Worm (Caenorhabditis elegans) whole organism, late embryonic: Measurements from ENCODE around the gene catp-6.

Experiments
- C08G9.2 ChIP-seq: sonication (generic microtip); optimal IDR thresholded peaks from 2 replicates; lab custom pipeline; 2016; ENCODE audit warnings: mild to moderate bottlenecking, missing genetic modification characterization, moderate library complexity, missing compliant biosample characterization
- C38D4.7 ChIP-seq: fragments of 200-800 bp; sonication (Bioruptor generic); optimal IDR thresholded peaks from 2 replicates; lab custom pipeline; 2018; ENCODE audit warnings: mild to moderate bottlenecking, missing genetic modification characterization, moderate library complexity, missing compliant biosample characterization
- F13H6.1 ChIP-seq: sonication (generic microtip); optimal IDR thresholded peaks from 2 replicates; lab custom pipeline; 2016; ENCODE audit warnings: missing genetic modification characterization, missing compliant biosample characterization
- K09A11.1 ChIP-seq: sonication (generic microtip); optimal IDR thresholded peaks from 2 replicates; lab custom pipeline; 2017; ENCODE audit warnings: antibody characterized with exemption, mild to moderate bottlenecking, missing genetic modification characterization, missing compliant biosample characterization; ENCODE audit not compliant: insufficient read depth
- T23F11.4 ChIP-seq: fragments of 200-800 bp; sonication (Bioruptor generic); optimal IDR thresholded peaks from 2 replicates; lab custom pipeline; 2018; ENCODE audit warnings: mild to moderate bottlenecking, missing genetic modification characterization, missing compliant biosample characterization
- ahr-1 ChIP-seq: sonication (generic microtip); optimal IDR thresholded peaks from 2 replicates; lab custom pipeline; 2016; ENCODE audit warnings: missing genetic modification characterization, missing compliant biosample characterization
- ama-1 ChIP-seq: fragments of 150-350 bp; optimal IDR thresholded peaks from 2 replicates; lab custom pipeline; 2014
- ceh-2 ChIP-seq: sonication (generic microtip); optimal IDR thresholded peaks from 2 replicates; lab custom pipeline; 2016; ENCODE audit warnings: missing genotype, missing genetic modification characterization, missing compliant biosample characterization
- ceh-30 ChIP-seq: fragments of 150-350 bp; optimal IDR thresholded peaks from 2 replicates; lab custom pipeline; 2014; ENCODE audit warnings: missing biosample characterization, missing genetic modification characterization
- ceh-45 ChIP-seq: fragments of 200-800 bp; sonication (Bioruptor generic); IDR thresholded peaks from 2 replicates; pipeline ENCODE4 v1.3.6; 2022; ENCODE audit warnings: missing genetic modification reagents, missing genetic modification characterization, missing compliant biosample characterization
- dmd-4 ChIP-seq: sonication (generic microtip); optimal IDR thresholded peaks from 2 replicates; lab custom pipeline; 2016; ENCODE audit warnings: borderline replicate concordance, missing genetic modification characterization, missing compliant biosample characterization
- dve-1 ChIP-seq: sonication (generic microtip); optimal IDR thresholded peaks from 2 replicates; lab custom pipeline; 2017; ENCODE audit warnings: antibody characterized with exemption, mild to moderate bottlenecking, missing genetic modification characterization, missing compliant biosample characterization
- elt-2 ChIP-seq: sonication (generic microtip); optimal IDR thresholded peaks from 2 replicates; lab custom pipeline; 2016; ENCODE audit warnings: missing genetic modification reagents, missing genetic modification characterization, missing compliant biosample characterization
- hlh-15 ChIP-seq: sonication (generic microtip); optimal IDR thresholded peaks from 2 replicates; lab custom pipeline; 2016; ENCODE audit warnings: missing genetic modification characterization, missing compliant biosample characterization
- hlh-8 ChIP-seq: sonication (generic microtip); optimal IDR thresholded peaks from 2 replicates; lab custom pipeline; 2016; ENCODE audit warnings: missing genotype, missing genetic modification characterization, missing compliant biosample characterization
- lim-6 ChIP-seq: sonication (generic microtip); optimal IDR thresholded peaks from 2 replicates; lab custom pipeline; 2016; ENCODE audit warnings: missing genetic modification characterization, missing compliant biosample characterization
- mec-3 ChIP-seq: sonication (generic microtip); optimal IDR thresholded peaks from 2 replicates; lab custom pipeline; 2016; ENCODE audit warnings: borderline replicate concordance, missing genetic modification characterization, missing compliant biosample characterization
- nfya-1 ChIP-seq: sonication (generic microtip); optimal IDR thresholded peaks from 2 replicates; lab custom pipeline; 2017; ENCODE audit warnings: missing genetic modification characterization, mild to moderate bottlenecking, missing compliant biosample characterization, antibody characterized with exemption, moderate library complexity
- nhr-232 ChIP-seq: sonication (generic microtip); optimal IDR thresholded peaks from 2 replicates; lab custom pipeline; 2016; ENCODE audit warnings: missing genetic modification characterization, missing compliant biosample characterization
- npax-4 ChIP-seq: sonication (generic microtip); optimal IDR thresholded peaks from 2 replicates; lab custom pipeline; 2016; ENCODE audit warnings: missing genetic modification characterization, missing compliant biosample characterization
- odd-2 ChIP-seq: sonication (generic microtip); optimal IDR thresholded peaks from 2 replicates; lab custom pipeline; 2017; ENCODE audit warnings: antibody characterized with exemption, mild to moderate bottlenecking, missing genetic modification characterization, missing compliant biosample characterization
- pag-3 ChIP-seq: sonication (generic microtip); optimal IDR thresholded peaks from 2 replicates; lab custom pipeline; 2016; ENCODE audit warnings: missing compliant biosample characterization, missing genetic modification characterization, borderline replicate concordance
- pat-9 ChIP-seq: fragments of 200-800 bp; sonication (Bioruptor generic); optimal IDR thresholded peaks from 2 replicates; lab custom pipeline; 2018; ENCODE audit warnings: mild to moderate bottlenecking, missing genetic modification characterization, moderate library complexity, missing compliant biosample characterization
- pha-2 ChIP-seq: sonication (generic microtip); optimal IDR thresholded peaks from 2 replicates; lab custom pipeline; 2017; ENCODE audit warnings: mild to moderate bottlenecking, missing genetic modification characterization, missing compliant biosample characterization
- pros-1 ChIP-seq: fragments of 150-350 bp; optimal IDR thresholded peaks from 2 replicates; lab custom pipeline; 2014; ENCODE audit warnings: missing biosample characterization, missing genetic modification reagents, missing genetic modification characterization
- ref-2 ChIP-seq: sonication (generic microtip); optimal IDR thresholded peaks from 2 replicates; lab custom pipeline; 2016; ENCODE audit warnings: missing genetic modification characterization, missing compliant biosample characterization
- sox-2 ChIP-seq: fragments of 200-800 bp; sonication (Bioruptor generic); IDR thresholded peaks from 2 replicates; pipeline ENCODE4 v1.3.6; 2022; ENCODE audit warnings: missing genetic modification reagents, missing genetic modification characterization, missing compliant biosample characterization
- sox-4 ChIP-seq: sonication (generic microtip); optimal IDR thresholded peaks from 2 replicates; lab custom pipeline; 2017; ENCODE audit warnings: mild to moderate bottlenecking, missing genetic modification characterization, inconsistent platforms, missing compliant biosample characterization
- tbx-2 ChIP-seq: sonication (generic microtip); optimal IDR thresholded peaks from 2 replicates; lab custom pipeline; 2016; ENCODE audit warnings: missing genetic modification characterization, missing compliant biosample characterization
- tbx-7 ChIP-seq: sonication (generic microtip); optimal IDR thresholded peaks from 2 replicates; lab custom pipeline; 2016; ENCODE audit warnings: missing genotype, missing genetic modification characterization, missing compliant biosample characterization
- ttx-3 ChIP-seq: sonication (generic microtip); optimal IDR thresholded peaks from 2 replicates; lab custom pipeline; 2016; ENCODE audit warnings: missing genetic modification reagents, missing genetic modification characterization, missing compliant biosample characterization
- unc-42 ChIP-seq: sonication (generic microtip); optimal IDR thresholded peaks from 2 replicates; lab custom pipeline; 2016; ENCODE audit warnings: missing genotype, missing genetic modification characterization, missing compliant biosample characterization
- unc-55 ChIP-seq: sonication (generic microtip); optimal IDR thresholded peaks from 2 replicates; lab custom pipeline; 2017; ENCODE audit warnings: missing biosample characterization, missing genetic modification reagents, missing genetic modification characterization
- zip-5 ChIP-seq: sonication (generic microtip); optimal IDR thresholded peaks from 2 replicates; lab custom pipeline; 2016; ENCODE audit warnings: missing genetic modification characterization, missing compliant biosample characterization

Gene catp-6

DNA sequence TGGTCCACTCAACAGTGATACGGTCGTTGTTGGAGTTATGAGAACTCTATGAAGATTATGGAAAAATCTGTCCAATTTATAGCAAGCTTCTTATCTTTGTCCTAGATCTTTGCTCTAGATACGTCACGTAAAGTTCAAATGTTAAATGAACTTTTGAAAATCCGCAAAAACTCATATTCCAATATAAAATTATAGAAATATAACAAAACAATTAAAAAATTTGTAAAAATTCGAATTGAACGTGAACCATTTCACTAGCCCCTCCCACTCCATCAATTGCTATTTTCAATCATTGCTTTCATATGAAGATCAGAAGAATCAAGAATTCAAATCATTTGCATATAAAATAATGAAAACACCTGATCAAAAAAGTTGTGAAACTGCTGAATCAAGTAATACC is 8.2 kb upstream of the catp-6 start, which contains the start of gene kin-21:
Gene kin-21, plus strand, starts transcription at position 301 of the 400 bp plus-strand sequence.
- TF ChIP-seq odd-2 = no peak
- TF ChIP-seq C38D4.7 = no peak
- TF ChIP-seq F13H6.1 (tag; lab: Kevin White, UChicago) = no peak
- TF ChIP-seq pha-2 (tag; lab: Kevin White, UChicago) = no peak
- TF ChIP-seq K09A11.1 (tag; lab: Kevin White, UChicago) = no peak
- no peak for TF ChIP-seq hlh-8 (tag; lab: Kevin White, UChicago)
- TF ChIP-seq nfya-1 (tag; lab: Kevin White, UChicago) = no peak
- TF ChIP-seq lim-6 (tag; lab: Kevin White, UChicago) = no peak
- no peak for TF ChIP-seq tbx-7 (tag; lab: Kevin White, UChicago)
- TF ChIP-seq ama-1 = no peak
- TF ChIP-seq zip-5 (tag; lab: Kevin White, UChicago) = no peak
- TF ChIP-seq dve-1 = no peak
- no peak for TF ChIP-seq mec-3
- TF ChIP-seq T23F11.4 (GFP tag; lab: Kevin White, UChicago) = no peak
- TF ChIP-seq ref-2 (tag; lab: Kevin White, UChicago) = no peak
- no peak for TF ChIP-seq ceh-45 (GFP tag; lab: Robert Waterston, UW)
- no peak for TF ChIP-seq unc-42 (tag; lab: Kevin White, UChicago)
- TF ChIP-seq sox-4 (tag; lab: Kevin White, UChicago) = no peak
- TF ChIP-seq pat-9 (tag; lab: Kevin White, UChicago) = no peak

DNA sequence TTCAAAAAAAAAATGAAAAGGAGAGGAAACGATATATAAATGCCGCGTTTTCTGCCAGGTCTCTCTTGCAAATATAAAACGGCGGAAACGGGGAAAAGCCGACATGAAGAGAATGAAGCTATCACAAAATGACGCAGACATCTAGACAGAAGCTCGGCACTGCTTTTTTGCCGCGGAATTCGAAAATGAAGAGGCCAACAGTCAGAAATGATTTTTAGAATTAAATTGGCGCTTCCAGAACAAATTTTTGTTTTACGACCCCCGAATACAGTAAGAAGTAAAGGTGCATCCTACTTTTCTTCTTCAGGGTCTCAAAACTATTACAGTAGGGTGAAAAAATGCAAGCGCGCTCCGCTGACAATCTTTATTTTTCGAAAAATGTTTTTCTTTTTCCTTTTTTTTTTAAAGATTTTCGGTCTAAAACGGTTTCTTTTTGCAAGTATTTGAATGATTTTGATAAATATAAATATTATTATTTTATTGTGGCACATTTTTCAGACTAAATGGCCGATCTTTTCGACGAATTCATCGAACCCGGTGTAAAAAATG is 890 bp upstream of the catp-6 start, which contains the start of gene mtr-4:
Gene mtr-4, plus strand, starts transcription at position 499 of the 549 bp plus-strand sequence.
- TF ChIP-seq dmd-4 (no peak), ahr-1 (tag; lab: Kevin White, UChicago) (no peak), sox-2 (GFP tag; lab: Robert Waterston, UW) (no peak)

DNA sequence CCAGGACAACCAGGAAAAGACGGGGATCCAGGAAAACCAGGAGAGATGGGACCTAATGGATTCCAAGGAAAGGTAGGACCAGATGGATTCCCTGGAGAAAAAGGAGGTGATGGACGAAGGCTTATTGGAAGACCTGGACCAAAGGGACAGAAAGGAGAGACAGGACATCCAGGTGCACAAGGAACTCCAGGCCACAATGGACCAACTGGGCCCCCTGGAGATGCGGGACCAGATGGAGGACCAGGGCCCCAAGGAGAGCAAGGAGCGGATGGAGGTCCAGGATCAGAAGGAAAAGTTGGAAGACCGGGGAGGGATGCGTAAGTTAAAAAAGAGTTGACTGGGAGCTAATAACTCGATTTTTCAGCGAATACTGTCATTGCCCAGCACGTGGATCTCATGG is 1.8 kb downstream of the catp-6 start:
- peak; percentile 9 for TF ChIP-seq C08G9.2 (tag; lab: Kevin White, UChicago)
- no peak for TF ChIP-seq zip-5 (tag; lab: Kevin White, UChicago)
- TF ChIP-seq T23F11.4 (GFP tag; lab: Kevin White, UChicago) = no peak
- TF ChIP-seq ceh-45 (GFP tag; lab: Robert Waterston, UW) = no peak
- TF ChIP-seq, all 69 proteins: peak for 1

DNA sequence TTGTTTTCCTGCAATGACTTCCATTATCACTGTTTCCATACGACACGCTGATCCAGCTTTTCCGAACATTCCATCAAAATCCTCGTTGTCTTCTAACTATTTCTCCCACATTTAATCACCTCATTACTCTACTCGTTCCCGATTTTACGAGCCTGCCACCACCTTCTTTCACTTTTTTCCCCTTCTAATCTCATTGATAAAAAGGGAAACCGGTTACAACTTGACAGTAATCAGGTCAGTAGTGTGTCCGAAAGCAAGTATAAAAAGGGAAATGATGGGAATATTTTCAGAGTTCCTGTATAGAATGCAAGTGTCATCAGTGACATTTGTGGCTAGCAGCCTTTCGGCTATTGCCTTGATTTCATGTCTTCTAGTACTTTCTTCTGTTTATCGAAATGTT is 2.8 kb downstream of the catp-6 start, which contains the start of gene col-123:
Gene col-123, plus strand, starts transcription at position 301 of the 400 bp plus-strand sequence.
- TF ChIP-seq K09A11.1 (tag; lab: Kevin White, UChicago) = no peak
- no peak for TF ChIP-seq sox-4 (tag; lab: Kevin White, UChicago)
- no peak for TF ChIP-seq ceh-30 (tag; lab: Kevin White, UChicago)
- TF ChIP-seq elt-2 (tag; lab: Kevin White, UChicago) = no peak
- no peak for TF ChIP-seq pros-1
- TF ChIP-seq mec-3 = no peak
- TF ChIP-seq hlh-15 (tag; lab: Kevin White, UChicago) = no peak
- no peak for TF ChIP-seq unc-42 (tag; lab: Kevin White, UChicago)
- no peak for TF ChIP-seq nhr-232

DNA sequence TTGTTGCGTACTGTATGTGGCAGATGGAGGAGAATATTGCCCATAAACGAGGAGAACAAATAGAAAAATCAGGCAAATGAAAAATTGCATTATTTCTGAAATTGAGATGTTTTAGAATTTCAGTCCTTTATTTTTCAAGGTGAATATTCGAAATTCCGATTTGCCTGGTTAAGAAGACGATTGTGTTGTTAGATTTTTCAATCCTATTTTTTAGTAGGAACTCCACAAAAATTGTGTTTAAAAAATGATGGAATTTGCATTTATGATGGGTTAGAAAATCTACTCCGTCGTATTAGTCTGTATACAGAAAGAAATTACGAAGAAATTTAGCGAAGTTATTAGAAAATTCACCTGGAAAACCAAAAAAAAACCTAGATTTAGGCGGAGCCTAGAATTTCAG is 8.9 kb downstream of the catp-6 start, which contains the start of gene egl-20:
Gene egl-20, minus strand, starts transcription at position 101 of the 400 bp plus-strand sequence.
- TF ChIP-seq unc-55 (GFP tag; lab: Kevin White, UChicago) = no peak
- no peak for TF ChIP-seq sox-2 (GFP tag; lab: Robert Waterston, UW)
- no peak for TF ChIP-seq ama-1
- TF ChIP-seq K09A11.1 (tag; lab: Kevin White, UChicago) = no peak
- TF ChIP-seq C38D4.7 = no peak
- no peak for TF ChIP-seq ttx-3 (tag; lab: Kevin White, UChicago)
- TF ChIP-seq tbx-7 (tag; lab: Kevin White, UChicago) = no peak
- no peak for TF ChIP-seq tbx-2 (tag; lab: Kevin White, UChicago)
- TF ChIP-seq ceh-45 (GFP tag; lab: Robert Waterston, UW) = no peak
- TF ChIP-seq ceh-2 (tag; lab: Kevin White, UChicago) = no peak
- TF ChIP-seq npax-4 (tag; lab: Kevin White, UChicago) = no peak
- TF ChIP-seq pag-3 = no peak
- TF ChIP-seq, all 69 proteins: peak for 0
